Worm (Caenorhabditis elegans) whole organism, young adult: ENCODE measurements around the gene W03C9.6.

Source experiments
- B0035.1 ChIP-seq: sonication (generic microtip); optimal IDR thresholded peaks from 2 replicates; lab custom pipeline; 2016; ENCODE audit warnings: missing genetic modification characterization, mild to moderate bottlenecking, missing compliant biosample characterization, missing genotype, missing genetic modification reagents
- C17E4.6 ChIP-seq: fragments of 200-800 bp; sonication (Bioruptor generic); IDR thresholded peaks from 2 replicates; pipeline ENCODE4 v1.3.6; 2022; ENCODE audit warnings: missing genetic modification reagents, missing genetic modification characterization, missing compliant biosample characterization
- F22D6.2 ChIP-seq: sonication (generic microtip); optimal IDR thresholded peaks from 2 replicates; lab custom pipeline; 2016; ENCODE audit warnings: mild to moderate bottlenecking, missing genetic modification characterization, missing compliant biosample characterization
- F57A8.1 ChIP-seq: fragments of 200-800 bp; sonication (Bioruptor generic); optimal IDR thresholded peaks from 2 replicates; lab custom pipeline; 2018; ENCODE audit warnings: mild to moderate bottlenecking, missing genetic modification characterization, moderate library complexity, missing compliant biosample characterization
- K12H6.12 ChIP-seq: fragments of 200-800 bp; sonication (Bioruptor generic); optimal IDR thresholded peaks from 2 replicates; lab custom pipeline; 2018; ENCODE audit warnings: mild to moderate bottlenecking, missing genetic modification characterization, missing compliant biosample characterization
- ZK185.1 ChIP-seq: sonication (generic microtip); optimal IDR thresholded peaks from 2 replicates; lab custom pipeline; 2016; ENCODE audit warnings: mild to moderate bottlenecking, missing genetic modification characterization, missing compliant biosample characterization; ENCODE audit not compliant: poor library complexity, severe bottlenecking
- athp-1 ChIP-seq: sonication (generic microtip); optimal IDR thresholded peaks from 2 replicates; lab custom pipeline; 2017; ENCODE audit warnings: mild to moderate bottlenecking, missing genetic modification characterization, missing compliant biosample characterization
- attf-6 ChIP-seq: fragments of 200-800 bp; sonication (Bioruptor generic); IDR thresholded peaks from 2 replicates; pipeline ENCODE4 v1.3.6; 2022; ENCODE audit warnings: missing genetic modification reagents, missing genetic modification characterization, missing compliant biosample characterization
- bed-1 ChIP-seq: fragments of 200-800 bp; sonication (Bioruptor generic); IDR thresholded peaks from 2 replicates; pipeline ENCODE4 v1.3.6; 2022; ENCODE audit warnings: missing genetic modification reagents, missing genetic modification characterization, missing compliant biosample characterization
- ccch-3 ChIP-seq: fragments of 200-800 bp; sonication (Bioruptor generic); optimal IDR thresholded peaks from 2 replicates; lab custom pipeline; 2018; ENCODE audit warnings: mild to moderate bottlenecking, missing genetic modification characterization, missing compliant biosample characterization
- cebp-1 ChIP-seq, 2 experiments: fragments of 200-800 bp in 1 of 2; sonication (Bioruptor generic) in 1 of 2; sonication (generic microtip) in 1 of 2; IDR thresholded peaks in 1 of 2; optimal IDR thresholded peaks in 1 of 2; 2 replicates each; pipeline versions ENCODE4 v1.3.6 to Lab custom; 2017 to 2022; ENCODE audit warnings: missing compliant biosample characterization in 2 of 2, missing genetic modification characterization in 2 of 2, mild to moderate bottlenecking in 1 of 2, missing genetic modification reagents in 1 of 2, moderate library complexity in 1 of 2
- ceh-100 ChIP-seq: fragments of 200-800 bp; sonication (Bioruptor generic); IDR thresholded peaks from 2 replicates; pipeline ENCODE4 v1.3.6; 2022; ENCODE audit warnings: missing genetic modification reagents, missing genetic modification characterization, missing compliant biosample characterization
- ceh-58 ChIP-seq: fragments of 200-800 bp; sonication (Bioruptor generic); IDR thresholded peaks from 2 replicates; pipeline ENCODE4 v1.3.6; 2022; ENCODE audit warnings: missing genetic modification characterization, missing compliant biosample characterization
- ceh-79 ChIP-seq: sonication (generic microtip); optimal IDR thresholded peaks from 2 replicates; lab custom pipeline; 2017; ENCODE audit warnings: mild to moderate bottlenecking, missing genetic modification characterization, missing compliant biosample characterization
- ceh-91 ChIP-seq: fragments of 200-800 bp; sonication (Bioruptor generic); IDR thresholded peaks from 2 replicates; pipeline ENCODE4 v1.3.6; 2022; ENCODE audit warnings: missing genetic modification reagents, missing genetic modification characterization, missing compliant biosample characterization
- chd-7 ChIP-seq: sonication (generic microtip); optimal IDR thresholded peaks from 2 replicates; lab custom pipeline; 2016; ENCODE audit warnings: mild to moderate bottlenecking, missing genetic modification characterization, moderate library complexity, missing compliant biosample characterization
- dox-1 ChIP-seq: fragments of 200-800 bp; sonication (Bioruptor generic); IDR thresholded peaks from 2 replicates; pipeline ENCODE4 v1.3.6; 2022; ENCODE audit warnings: missing genetic modification reagents, missing genetic modification characterization, missing compliant biosample characterization
- efl-1 ChIP-seq: fragments of 150-350 bp; optimal IDR thresholded peaks from 2 replicates; lab custom pipeline; 2014; ENCODE audit warnings: missing biosample characterization, missing genetic modification reagents, missing genetic modification characterization
- egrh-3 ChIP-seq: fragments of 200-800 bp; sonication (Bioruptor generic); IDR thresholded peaks from 2 replicates; pipeline ENCODE4 v1.3.6; 2022; ENCODE audit warnings: missing genetic modification reagents, missing genetic modification characterization, missing compliant biosample characterization
- hlh-26 ChIP-seq: fragments of 200-800 bp; sonication (Bioruptor generic); conservative IDR thresholded peaks from 2 replicates; pipeline ENCODE4 v1.3.6; 2022; ENCODE audit warnings: missing genetic modification reagents, missing genetic modification characterization, missing compliant biosample characterization
- hsf-1 ChIP-seq: fragments of 200-800 bp; sonication (Bioruptor generic); IDR thresholded peaks from 2 replicates; pipeline ENCODE4 v1.3.6; 2022; ENCODE audit warnings: missing genetic modification reagents, missing genetic modification characterization, missing compliant biosample characterization
- let-607 ChIP-seq, 2 experiments: fragments of 200-800 bp in 1 of 2; sonication (Bioruptor generic) in 1 of 2; sonication (generic microtip) in 1 of 2; optimal IDR thresholded peaks; 2 replicates each; lab custom pipeline; 2016 to 2018; ENCODE audit warnings: mild to moderate bottlenecking in 2 of 2, missing compliant biosample characterization in 2 of 2, missing genetic modification characterization in 2 of 2, moderate library complexity in 2 of 2, missing genotype in 1 of 2
- lin-26 ChIP-seq: fragments of 200-800 bp; sonication (Bioruptor generic); IDR thresholded peaks from 2 replicates; pipeline ENCODE4 v1.3.6; 2022; ENCODE audit warnings: missing genetic modification reagents, missing genetic modification characterization, missing compliant biosample characterization
- lin-35 ChIP-seq, 3 experiments: fragments of 150-350 bp in 2 of 3; sonication (generic microtip) in 1 of 3; optimal IDR thresholded peaks; 2 replicates each; lab custom pipeline; 2014 to 2018; ENCODE audit warnings: missing biosample characterization in 3 of 3, missing genetic modification characterization in 3 of 3, missing genetic modification reagents in 3 of 3
- lsl-1 ChIP-seq: fragments of 200-800 bp; sonication (Bioruptor generic); optimal IDR thresholded peaks from 2 replicates; lab custom pipeline; 2018; ENCODE audit warnings: mild to moderate bottlenecking, missing genetic modification characterization, moderate library complexity, missing compliant biosample characterization
- lsy-27 ChIP-seq: sonication (generic microtip); optimal IDR thresholded peaks from 2 replicates; lab custom pipeline; 2017; ENCODE audit warnings: missing genetic modification characterization, mild to moderate bottlenecking, missing compliant biosample characterization, antibody characterized with exemption, missing genotype, borderline replicate concordance; ENCODE audit not compliant: insufficient read depth
- madf-3 ChIP-seq: fragments of 200-800 bp; sonication (Bioruptor generic); IDR thresholded peaks from 2 replicates; pipeline ENCODE4 v1.3.6; 2022; ENCODE audit warnings: missing genetic modification reagents, missing genetic modification characterization, missing compliant biosample characterization
- madf-8 ChIP-seq: fragments of 200-800 bp; sonication (Bioruptor generic); conservative IDR thresholded peaks from 2 replicates; pipeline ENCODE4 v1.3.6; 2022; ENCODE audit warnings: missing genetic modification reagents, missing genetic modification characterization, missing compliant biosample characterization
- mcd-1 ChIP-seq: fragments of 200-800 bp; sonication (Bioruptor generic); IDR thresholded peaks from 2 replicates; pipeline ENCODE4 v1.3.6; 2022; ENCODE audit warnings: missing genetic modification reagents, missing genetic modification characterization, missing compliant biosample characterization
- nfya-1 ChIP-seq: sonication (generic microtip); optimal IDR thresholded peaks from 2 replicates; lab custom pipeline; 2017; ENCODE audit warnings: antibody characterized with exemption, missing compliant biosample characterization, missing genetic modification characterization, borderline replicate concordance; ENCODE audit not compliant: insufficient read depth
- nhr-120 ChIP-seq: fragments of 200-800 bp; sonication (Bioruptor generic); IDR thresholded peaks from 2 replicates; pipeline ENCODE4 v1.3.6; 2022; ENCODE audit warnings: missing genetic modification characterization, missing compliant biosample characterization
- nhr-179 ChIP-seq: sonication (generic microtip); optimal IDR thresholded peaks from 2 replicates; lab custom pipeline; 2016; ENCODE audit warnings: mild to moderate bottlenecking, missing genetic modification characterization, missing compliant biosample characterization
- nhr-27 ChIP-seq: fragments of 200-800 bp; sonication (Bioruptor generic); optimal IDR thresholded peaks from 2 replicates; lab custom pipeline; 2018; ENCODE audit warnings: mild to moderate bottlenecking, missing genetic modification characterization, moderate library complexity, missing compliant biosample characterization
- sdz-38 ChIP-seq: sonication (generic microtip); optimal IDR thresholded peaks from 2 replicates; lab custom pipeline; 2016; ENCODE audit warnings: missing genotype, missing genetic modification characterization, missing compliant biosample characterization
- snpc-1.1 ChIP-seq: sonication (generic microtip); optimal IDR thresholded peaks from 2 replicates; lab custom pipeline; 2017; ENCODE audit warnings: missing genetic modification characterization, mild to moderate bottlenecking, missing compliant biosample characterization, antibody characterized with exemption, moderate library complexity, missing genotype, missing genetic modification reagents; ENCODE audit not compliant: insufficient read depth
- snpc-1.3 ChIP-seq: sonication (generic microtip); optimal IDR thresholded peaks from 2 replicates; lab custom pipeline; 2017; ENCODE audit warnings: missing genetic modification characterization, mild to moderate bottlenecking, missing compliant biosample characterization, antibody characterized with exemption, moderate library complexity, missing genotype, missing genetic modification reagents; ENCODE audit not compliant: insufficient read depth
- snpc-3.4 ChIP-seq: sonication (generic microtip); optimal IDR thresholded peaks from 2 replicates; lab custom pipeline; 2017; ENCODE audit warnings: missing genetic modification characterization, mild to moderate bottlenecking, missing compliant biosample characterization, antibody characterized with exemption, moderate library complexity, missing genotype, missing genetic modification reagents
- sptf-2 ChIP-seq: fragments of 200-800 bp; sonication (Bioruptor generic); optimal IDR thresholded peaks from 2 replicates; lab custom pipeline; 2018; ENCODE audit warnings: mild to moderate bottlenecking, missing genetic modification characterization, missing compliant biosample characterization
- tbp1 ChIP-seq: fragments of 200-800 bp; sonication (Bioruptor generic); optimal IDR thresholded peaks from 2 replicates; lab custom pipeline; 2018; ENCODE audit warnings: mild to moderate bottlenecking, missing genetic modification characterization, missing compliant biosample characterization
- tlf-1 ChIP-seq: fragments of 200-800 bp; sonication (Bioruptor generic); optimal IDR thresholded peaks from 2 replicates; lab custom pipeline; 2018; ENCODE audit warnings: mild to moderate bottlenecking, missing genetic modification characterization, missing compliant biosample characterization
- unc-130 ChIP-seq: sonication (generic microtip); optimal IDR thresholded peaks from 2 replicates; lab custom pipeline; 2016; ENCODE audit warnings: missing genetic modification reagents, missing genetic modification characterization, missing compliant biosample characterization
- xnd-1 ChIP-seq: sonication (generic microtip); optimal IDR thresholded peaks from 2 replicates; lab custom pipeline; 2016; ENCODE audit warnings: missing genotype, missing genetic modification reagents, missing genetic modification characterization, missing compliant biosample characterization
- zfh-2 ChIP-seq: fragments of 200-800 bp; sonication (Bioruptor generic); conservative IDR thresholded peaks from 2 replicates; pipeline ENCODE4 v1.3.6; 2022; ENCODE audit warnings: missing genetic modification reagents, missing genetic modification characterization, missing compliant biosample characterization
- ztf-18 ChIP-seq: sonication (generic microtip); optimal IDR thresholded peaks from 2 replicates; lab custom pipeline; 2016; ENCODE audit warnings: missing genotype, mild to moderate bottlenecking, missing genetic modification characterization, missing compliant biosample characterization
- ztf-22 ChIP-seq: fragments of 200-800 bp; sonication (Bioruptor generic); optimal IDR thresholded peaks from 2 replicates; lab custom pipeline; 2018; ENCODE audit warnings: mild to moderate bottlenecking, missing genetic modification characterization, moderate library complexity, missing compliant biosample characterization
- ztf-25 ChIP-seq: fragments of 200-800 bp; sonication (Bioruptor generic); IDR thresholded peaks from 2 replicates; pipeline ENCODE4 v1.3.6; 2022; ENCODE audit warnings: missing genetic modification reagents, missing genetic modification characterization, missing compliant biosample characterization
- ztf-26 ChIP-seq: sonication (generic microtip); optimal IDR thresholded peaks from 2 replicates; lab custom pipeline; 2017; ENCODE audit warnings: missing genetic modification characterization, missing compliant biosample characterization

Gene W03C9.6

DNA sequence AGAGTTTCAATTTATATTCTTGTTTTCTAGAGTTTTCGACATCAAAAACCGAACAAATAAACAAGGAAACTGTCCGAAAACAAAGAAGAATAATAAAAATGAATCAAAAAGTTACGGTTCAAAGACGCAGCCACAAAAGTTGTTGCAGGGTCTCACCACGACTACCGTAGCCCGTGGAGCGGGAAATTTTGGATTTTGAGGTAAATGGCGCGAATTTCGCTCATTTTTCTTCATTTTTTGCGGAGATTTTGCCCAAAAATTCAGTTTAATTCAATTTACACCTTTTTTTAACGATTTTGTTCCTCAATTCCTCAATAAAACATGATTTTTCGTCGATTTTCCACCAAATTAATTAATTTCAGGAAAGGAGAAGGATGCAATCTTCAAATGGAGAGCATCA, 14.0 kb downstream of the W03C9.6 start, which contains the start of gene mex-1:
Gene mex-1 (plus strand): TSS at position 363 of the 400 bp plus-strand sequence.
- TF ChIP-seq nfya-1 (tag; lab: Kevin White, UChicago): no peak
- TF ChIP-seq C17E4.6: peak; percentile 95
- TF ChIP-seq nhr-27 (tag; lab: Kevin White, UChicago): no peak
- no peak for TF ChIP-seq lin-26 (GFP tag; lab: Robert Waterston, UW)
- no peak for TF ChIP-seq nhr-179 (tag; lab: Kevin White, UChicago)
- TF ChIP-seq zfh-2 (GFP tag; lab: Robert Waterston, UW): no peak
- peak; percentile 90 for TF ChIP-seq dox-1 (GFP tag; lab: Robert Waterston, UW)
- peak; percentile 78 for TF ChIP-seq attf-6 (GFP tag; lab: Robert Waterston, UW)
- no peak for TF ChIP-seq sdz-38 (tag; lab: Kevin White, UChicago)
- no peak for TF ChIP-seq nhr-120
- TF ChIP-seq unc-130 (GFP tag; lab: Kevin White, UChicago): peak; percentile 92
- TF ChIP-seq ccch-3 (GFP tag; lab: Kevin White, UChicago): no peak
- TF ChIP-seq ceh-91: peak; percentile 98
- TF ChIP-seq ceh-58 (GFP tag; lab: Robert Waterston, UW): no peak
- no peak for TF ChIP-seq K12H6.12
- no peak for TF ChIP-seq cebp-1 (GFP tag; IDR thresholded peaks at IDR 0.05; lab: Robert Waterston, UW)
- no peak for TF ChIP-seq cebp-1 (tag; optimal IDR thresholded peaks at IDR 0.05; lab: Kevin White, UChicago)
- TF ChIP-seq let-607 (tag; optimal IDR thresholded peaks at IDR 0.05; lab: Kevin White, UChicago): no peak
- TF ChIP-seq hlh-26: no peak
- TF ChIP-seq tbp1 (GFP tag; lab: Kevin White, UChicago): peak; percentile 68
- no peak for TF ChIP-seq bed-1 (GFP tag; lab: Robert Waterston, UW)
- TF ChIP-seq snpc-1.3: peak; percentile 93
- TF ChIP-seq madf-3 (GFP tag; lab: Robert Waterston, UW): peak; percentile 99
- peak; percentile 100 for TF ChIP-seq lsl-1
- peak; percentile 100 for TF ChIP-seq xnd-1 (tag; lab: Kevin White, UChicago)
- TF ChIP-seq ceh-100 (GFP tag; lab: Robert Waterston, UW): peak; percentile 91
- TF ChIP-seq mcd-1 (GFP tag; lab: Robert Waterston, UW): peak; percentile 89
- TF ChIP-seq B0035.1: no peak
- TF ChIP-seq ztf-22 (GFP tag; lab: Kevin White, UChicago): no peak
- TF ChIP-seq ztf-25: no peak
- TF ChIP-seq madf-8 (GFP tag; lab: Robert Waterston, UW): peak; percentile 98
- TF ChIP-seq ztf-18 (tag; lab: Kevin White, UChicago): no peak
- TF ChIP-seq hsf-1: peak; percentile 91
- no peak for TF ChIP-seq ceh-79 (tag; lab: Kevin White, UChicago)
- TF ChIP-seq ZK185.1: no peak
- TF ChIP-seq lsy-27 (tag; lab: Kevin White, UChicago): peak; percentile 28
- TF ChIP-seq sptf-2 (GFP tag; lab: Kevin White, UChicago): no peak
- TF ChIP-seq F22D6.2 (tag; lab: Kevin White, UChicago): no peak
- no peak for TF ChIP-seq F57A8.1 (GFP tag; lab: Kevin White, UChicago)
- peak in 2 of 3 experiments; percentile 19 to 81 for TF ChIP-seq lin-35 (GFP tag; optimal IDR thresholded peaks at IDR 0.05; lab: Kevin White, UChicago)
- peak; percentile 72 for TF ChIP-seq snpc-1.1 (tag; lab: Kevin White, UChicago)
- peak; percentile 95 for TF ChIP-seq tlf-1 (GFP tag; lab: Kevin White, UChicago)
- TF ChIP-seq efl-1: peak; percentile 99
- TF ChIP-seq snpc-3.4 (tag; lab: Kevin White, UChicago): peak; percentile 96
- TF ChIP-seq ztf-26 (tag; lab: Kevin White, UChicago): no peak
- TF ChIP-seq athp-1 (tag; lab: Kevin White, UChicago): peak; percentile 66
- TF ChIP-seq egrh-3 (GFP tag; lab: Robert Waterston, UW): no peak
- no peak for TF ChIP-seq chd-7 (tag; lab: Kevin White, UChicago)
